Fruit fly (Drosophila melanogaster): ENCODE results near the gene Oga.

Oga gene

dm6 chr3R:21195210-21195967 is 23.5 kb upstream of the Oga start (continued):
- no peak for TF ChIP-seq ewg (GFP tag; optimal IDR thresholded peaks at IDR 0.05)
- TF ChIP-seq sens (GFP tag): peak; percentile 78
- peak; percentile 46 for TF ChIP-seq dmrt11E (tag; optimal IDR thresholded peaks at IDR 0.05)
- no peak for TF ChIP-seq tx (GFP tag; optimal IDR thresholded peaks at IDR 0.05)
- peak; percentile 5 for TF ChIP-seq Ssrp (tag; optimal IDR thresholded peaks at IDR 0.05)
- peak; percentile 3 for TF ChIP-seq nom (GFP tag; optimal IDR thresholded peaks at IDR 0.05)

- no peak for TF ChIP-seq CG33557 (GFP tag; optimal IDR thresholded peaks at IDR 0.05)
- peak; percentile 18 for TF ChIP-seq Med (GFP tag)
Observed at dm6 chr3R:21197566-21197965, 21.3 kb upstream of the Oga start.

dm6 chr3R:21198073-21198472 is 20.8 kb upstream of the Oga start:
- TF ChIP-seq CG13296 (GFP tag; optimal IDR thresholded peaks at IDR 0.05) (peak; percentile 10), C15 (GFP tag; IDR thresholded peaks at IDR 0.05) (0 out of 3 replicates have a peak, but pooled peaks have one; percentile 38), cwo (GFP tag; optimal IDR thresholded peaks at IDR 0.05) (peak; percentile 60), vvl (GFP tag; IDR thresholded peaks at IDR 0.05) (no peak), Drgx (GFP tag; IDR thresholded peaks at IDR 0.05) (no peak), CG18599 (GFP tag; optimal IDR thresholded peaks at IDR 0.05) (peak; percentile 2), HLH4C (GFP tag; IDR thresholded peaks at IDR 0.05; ENCODE audit: partially characterized antibody) (no peak), Fer1 (GFP tag; optimal IDR thresholded peaks at IDR 0.05) (peak; percentile 32), mirr (GFP tag; optimal IDR thresholded peaks at IDR 0.05) (peak; percentile 93), Meics (GFP tag; optimal IDR thresholded peaks at IDR 0.05) (peak; percentile 8), schlank (tag; optimal IDR thresholded peaks at IDR 0.05) (peak; percentile 2), BtbVII (GFP tag; optimal IDR thresholded peaks at IDR 0.05) (peak; percentile 1), Dip2 (GFP tag; IDR thresholded peaks at IDR 0.05) (no peak), HmgZ (tag; optimal IDR thresholded peaks at IDR 0.05) (peak; percentile 15), sug (tag; optimal IDR thresholded peaks at IDR 0.05) (peak; percentile 100), exex (tag; optimal IDR thresholded peaks at IDR 0.05) (peak; percentile 97), ttk (GFP tag; IDR thresholded peaks at IDR 0.05) (no peak), Med (GFP tag) (peak; percentile 57), CG32532 (GFP tag; IDR thresholded peaks at IDR 0.05) (no peak), gsb (GFP tag; IDR thresholded peaks at IDR 0.05) (no peak), peb (GFP tag; IDR thresholded peaks at IDR 0.05) (0 out of 2 replicates have a peak, but pooled peaks have one; percentile 18), CG10543 (GFP tag; optimal IDR thresholded peaks at IDR 0.05) (peak; percentile 20), CG14441 (GFP tag; IDR thresholded peaks at IDR 0.05) (0 out of 2 replicates have a peak, but pooled peaks have one; percentile 17), Rfx (GFP tag; IDR thresholded peaks at IDR 0.05) (no peak), Nf-YA (GFP tag; IDR thresholded peaks at IDR 0.05) (no peak), tgo (GFP tag; IDR thresholded peaks at IDR 0.05) (no peak), fd96Cb (tag; optimal IDR thresholded peaks at IDR 0.05) (no peak), sd (tag; optimal IDR thresholded peaks at IDR 0.05) (peak; percentile 83), GATAe (GFP tag; conservative IDR thresholded peaks at IDR 0.05) (peak; percentile 53), B-H2 (GFP tag; optimal IDR thresholded peaks at IDR 0.05) (peak; percentile 36), Pdp1 (GFP tag; optimal IDR thresholded peaks at IDR 0.05) (peak in 1 of 2 experiments; percentile 74), lab (GFP tag; optimal IDR thresholded peaks at IDR 0.05) (peak; percentile 74), CG6813 (GFP tag; optimal IDR thresholded peaks at IDR 0.05) (peak; percentile 13), gsb-n (tag; optimal IDR thresholded peaks at IDR 0.05) (no peak), grn (GFP tag; optimal IDR thresholded peaks at IDR 0.05) (peak; percentile 83), CG8290 (GFP tag; optimal IDR thresholded peaks at IDR 0.05) (no peak), CG8290 (tag; optimal IDR thresholded peaks at IDR 0.05) (peak in 1 of 2 experiments; percentile 5), rib (GFP tag; IDR thresholded peaks at IDR 0.05) (peak; percentile 63; the same call in 1 of the 2 replicates), CG4282 (GFP tag; optimal IDR thresholded peaks at IDR 0.05) (no peak)
